Fruit fly (Drosophila melanogaster) whole organism: Measurements from ENCODE around the gene CG11106.

Experiments
- CG8478 ChIP-seq: fragments of >200 bp; optimal IDR thresholded peaks from 2 replicates; lab custom pipeline; 2018; ENCODE audit warnings: inconsistent platforms
- Dll ChIP-seq: fragments of >200 bp; optimal IDR thresholded peaks from 2 replicates; lab custom pipeline; 2017
- EcR ChIP-seq, 2 experiments: fragments of >200 bp; optimal IDR thresholded peaks; 2 replicates each; lab custom pipeline; 2017; ENCODE audit warnings: missing biosample characterization in 2 of 2, missing genetic modification characterization in 2 of 2, missing genetic modification reagents in 2 of 2
- pan ChIP-seq: fragments of >200 bp; optimal IDR thresholded peaks from 2 replicates; lab custom pipeline; 2017
- psq ChIP-seq: fragments of >200 bp; optimal IDR thresholded peaks from 2 replicates; lab custom pipeline; 2017
- usp ChIP-seq: fragments of >200 bp; optimal IDR thresholded peaks from 2 replicates; lab custom pipeline; 2017; ENCODE audit warnings: missing biosample characterization, missing genetic modification characterization, mixed read lengths

Gene CG11106

dm6 chrX:11201948-11202347 is at the start of gene CG11106:
Gene CG11106, plus strand, starts transcription at chrX:11202248.
- no peak for TF ChIP-seq Dll (lab: Kevin White, UChicago)
- no peak for TF ChIP-seq pan (lab: Kevin White, UChicago)
- no peak for TF ChIP-seq CG8478 (lab: Kevin White, UChicago)
- TF ChIP-seq usp (GFP tag; lab: Kevin White, UChicago), result no peak
- TF ChIP-seq EcR (GFP tag; optimal IDR thresholded peaks at IDR 0.05; lab: Kevin White, UChicago), result no peak
- TF ChIP-seq psq (lab: Kevin White, UChicago), result no peak

dm6 chrX:11153413-11153812 is 48.6 kb upstream of the CG11106 start:
- TF ChIP-seq Dll (lab: Kevin White, UChicago) (no peak), usp (GFP tag; lab: Kevin White, UChicago) (no peak), pan (lab: Kevin White, UChicago) (no peak), EcR (GFP tag; optimal IDR thresholded peaks at IDR 0.05; lab: Kevin White, UChicago) (no peak), CG8478 (lab: Kevin White, UChicago) (no peak), psq (lab: Kevin White, UChicago) (no peak)

- TF ChIP-seq usp (GFP tag; lab: Kevin White, UChicago) (no peak), CG8478 (lab: Kevin White, UChicago) (no peak), EcR (GFP tag; optimal IDR thresholded peaks at IDR 0.05; lab: Kevin White, UChicago) (no peak), pan (lab: Kevin White, UChicago) (no peak), psq (lab: Kevin White, UChicago) (no peak), Dll (lab: Kevin White, UChicago) (no peak)
Observed at dm6 chrX:11153826-11154510, 48.1 kb upstream of the CG11106 start, which contains the start of the genes rtv and Dlic. Gene rtv, minus strand, starts transcription at chrX:11153990. Gene Dlic, plus strand, starts transcription at chrX:11154421.

- no peak for TF ChIP-seq pan (lab: Kevin White, UChicago)
- TF ChIP-seq usp (GFP tag; lab: Kevin White, UChicago), result no peak
- peak; percentile 56 for TF ChIP-seq CG8478 (lab: Kevin White, UChicago)
- TF ChIP-seq Dll (lab: Kevin White, UChicago), result peak; percentile 83
- TF ChIP-seq EcR (GFP tag; optimal IDR thresholded peaks at IDR 0.05; lab: Kevin White, UChicago), result no peak
- TF ChIP-seq psq (lab: Kevin White, UChicago), result no peak
Observed at dm6 chrX:11154511-11155197, 47.4 kb upstream of the CG11106 start.

- no peak for TF ChIP-seq CG8478 (lab: Kevin White, UChicago)
- no peak for TF ChIP-seq psq (lab: Kevin White, UChicago)
- TF ChIP-seq pan (lab: Kevin White, UChicago), result no peak
- TF ChIP-seq usp (GFP tag; lab: Kevin White, UChicago), result no peak
- no peak for TF ChIP-seq EcR (GFP tag; optimal IDR thresholded peaks at IDR 0.05; lab: Kevin White, UChicago)
- no peak for TF ChIP-seq Dll (lab: Kevin White, UChicago)
Observed at dm6 chrX:11155808-11156589, 46.0 kb upstream of the CG11106 start.

dm6 chrX:11159710-11160446 is 42.2 kb upstream of the CG11106 start, which contains the start of gene CG32668:
Gene CG32668, minus strand, starts transcription at chrX:11159760.
- TF ChIP-seq pan (lab: Kevin White, UChicago) (no peak), usp (GFP tag; lab: Kevin White, UChicago) (no peak), EcR (GFP tag; optimal IDR thresholded peaks at IDR 0.05; lab: Kevin White, UChicago) (no peak), psq (lab: Kevin White, UChicago) (no peak), CG8478 (lab: Kevin White, UChicago) (no peak), Dll (lab: Kevin White, UChicago) (no peak)

dm6 chrX:11168958-11169357 is 33.1 kb upstream of the CG11106 start, which contains the start of gene Antdh:
Gene Antdh, minus strand, starts transcription at chrX:11169058.
- no peak for TF ChIP-seq pan (lab: Kevin White, UChicago)
- no peak for TF ChIP-seq usp (GFP tag; lab: Kevin White, UChicago)
- no peak for TF ChIP-seq psq (lab: Kevin White, UChicago)
- no peak for TF ChIP-seq CG8478 (lab: Kevin White, UChicago)
- no peak for TF ChIP-seq EcR (GFP tag; optimal IDR thresholded peaks at IDR 0.05; lab: Kevin White, UChicago)
- TF ChIP-seq Dll (lab: Kevin White, UChicago), result no peak

dm6 chrX:11170578-11170977 is 31.5 kb upstream of the CG11106 start, which contains the start of gene CG1394:
Gene CG1394, minus strand, starts transcription at chrX:11170678.
- TF ChIP-seq Dll (lab: Kevin White, UChicago), result no peak
- TF ChIP-seq CG8478 (lab: Kevin White, UChicago), result no peak
- TF ChIP-seq pan (lab: Kevin White, UChicago), result no peak
- no peak for TF ChIP-seq usp (GFP tag; lab: Kevin White, UChicago)
- no peak for TF ChIP-seq psq (lab: Kevin White, UChicago)
- no peak for TF ChIP-seq EcR (GFP tag; optimal IDR thresholded peaks at IDR 0.05; lab: Kevin White, UChicago)

dm6 chrX:11176073-11176472 is 26.0 kb upstream of the CG11106 start:
- TF ChIP-seq usp (GFP tag; lab: Kevin White, UChicago), result no peak
- no peak for TF ChIP-seq Dll (lab: Kevin White, UChicago)
- TF ChIP-seq psq (lab: Kevin White, UChicago), result no peak
- TF ChIP-seq CG8478 (lab: Kevin White, UChicago), result no peak
- TF ChIP-seq EcR (GFP tag; optimal IDR thresholded peaks at IDR 0.05; lab: Kevin White, UChicago), result no peak
- no peak for TF ChIP-seq pan (lab: Kevin White, UChicago)
